Worm (Caenorhabditis elegans) whole organism, L4 larva: ENCODE results near the gene dyc-1.

ENCODE experiments used
- F10B5.3 ChIP-seq: sonication (generic microtip); optimal IDR thresholded peaks from 2 replicates; lab custom pipeline; 2016; ENCODE audit warnings: mild to moderate bottlenecking, missing genetic modification characterization, missing compliant biosample characterization
- F37D6.2 ChIP-seq: sonication (generic microtip); optimal IDR thresholded peaks from 2 replicates; lab custom pipeline; 2016; ENCODE audit warnings: mild to moderate bottlenecking, missing genetic modification characterization, missing compliant biosample characterization
- R02D3.7 ChIP-seq: fragments of 150-350 bp; sonication (generic microtip); optimal IDR thresholded peaks from 3 replicates; lab custom pipeline; 2014; ENCODE audit warnings: missing biosample characterization, missing genetic modification characterization
- T20F7.1 ChIP-seq: fragments of 200-800 bp; sonication (Bioruptor generic); optimal IDR thresholded peaks from 2 replicates; lab custom pipeline; 2018; ENCODE audit warnings: mild to moderate bottlenecking, missing genetic modification characterization, missing compliant biosample characterization
- Y75B8A.6 ChIP-seq: fragments of 200-800 bp; sonication (Bioruptor generic); IDR thresholded peaks from 2 replicates; pipeline ENCODE4 v1.3.6; 2022; ENCODE audit warnings: missing genetic modification reagents, missing genetic modification characterization, missing compliant biosample characterization
- ZK546.5 ChIP-seq, 2 experiments: sonication (generic microtip); optimal IDR thresholded peaks; 2 replicates each; lab custom pipeline; 2017; ENCODE audit warnings: missing biosample characterization in 2 of 2, missing genetic modification characterization in 2 of 2
- aha-1 ChIP-seq: fragments of 150-350 bp; peaks from one replicate; lab custom pipeline; 2014; ENCODE audit warnings: missing biosample characterization, missing genetic modification characterization
- ama-1 ChIP-seq: fragments of 150-350 bp; optimal IDR thresholded peaks from 2 replicates; lab custom pipeline; 2014; ENCODE audit warnings: inconsistent platforms, mixed read lengths
- ceh-20 ChIP-seq: fragments of 200-800 bp; sonication (Bioruptor generic); IDR thresholded peaks from 2 replicates; pipeline ENCODE4 v1.3.6; 2022; ENCODE audit warnings: missing genetic modification reagents, missing genetic modification characterization, missing compliant biosample characterization
- ceh-28 ChIP-seq: fragments of 150-350 bp; optimal IDR thresholded peaks from 2 replicates; lab custom pipeline; 2014; ENCODE audit warnings: missing biosample characterization, missing genetic modification reagents, missing genetic modification characterization
- ceh-32 ChIP-seq: sonication (generic microtip); optimal IDR thresholded peaks from 2 replicates; lab custom pipeline; 2016; ENCODE audit warnings: mild to moderate bottlenecking, missing genetic modification characterization, missing compliant biosample characterization; ENCODE audit not compliant: poor library complexity
- cey-2 ChIP-seq: sonication (generic microtip); optimal IDR thresholded peaks from 3 replicates; lab custom pipeline; 2017; ENCODE audit warnings: missing genetic modification characterization, mild to moderate bottlenecking, missing compliant biosample characterization, antibody characterized with exemption, borderline replicate concordance; ENCODE audit not compliant: insufficient read depth
- daf-16 ChIP-seq, 3 experiments: sonication (generic microtip); optimal IDR thresholded peaks; 2 replicates each; lab custom pipeline; 2016 to 2017; ENCODE audit warnings: missing genetic modification characterization in 3 of 3, missing genetic modification reagents in 3 of 3, mild to moderate bottlenecking in 2 of 3, missing compliant biosample characterization in 2 of 3, missing biosample characterization in 1 of 3, moderate library complexity in 1 of 3
- dmd-6 ChIP-seq: fragments of 200-800 bp; sonication (Bioruptor generic); IDR thresholded peaks from 2 replicates; pipeline ENCODE4 v1.3.6; 2022; ENCODE audit warnings: missing genetic modification reagents, missing genetic modification characterization, missing compliant biosample characterization
- dmd-9 ChIP-seq: fragments of 200-800 bp; sonication (Bioruptor generic); IDR thresholded peaks from 2 replicates; pipeline ENCODE4 v1.3.6; 2022; ENCODE audit warnings: missing genetic modification reagents, missing genetic modification characterization, missing compliant biosample characterization
- dve-1 ChIP-seq: sonication (generic microtip); optimal IDR thresholded peaks from 2 replicates; lab custom pipeline; 2017; ENCODE audit warnings: antibody characterized with exemption, mild to moderate bottlenecking, missing genetic modification characterization, missing compliant biosample characterization; ENCODE audit not compliant: insufficient read depth
- gei-8 ChIP-seq: fragments of 200-800 bp; sonication (Bioruptor generic); optimal IDR thresholded peaks from 2 replicates; lab custom pipeline; 2018; ENCODE audit warnings: mild to moderate bottlenecking, missing genetic modification characterization, missing compliant biosample characterization
- hif-1 ChIP-seq, 2 experiments: sonication (generic microtip); optimal IDR thresholded peaks; 2 replicates each; lab custom pipeline; 2016 to 2017; ENCODE audit warnings: missing compliant biosample characterization in 2 of 2, missing genetic modification characterization in 2 of 2, missing genetic modification reagents in 2 of 2, missing genotype in 2 of 2, mild to moderate bottlenecking in 1 of 2
- hlh-11 ChIP-seq: fragments of 200-800 bp; sonication (Bioruptor generic); optimal IDR thresholded peaks from 2 replicates; lab custom pipeline; 2018; ENCODE audit warnings: mild to moderate bottlenecking, missing genetic modification characterization, missing compliant biosample characterization
- hlh-30 ChIP-seq: sonication (generic microtip); optimal IDR thresholded peaks from 2 replicates; lab custom pipeline; 2017; ENCODE audit warnings: antibody characterized with exemption, mild to moderate bottlenecking, missing genetic modification characterization, missing compliant biosample characterization; ENCODE audit not compliant: insufficient read depth
- hmg-1.1 ChIP-seq: fragments of 200-800 bp; sonication (Bioruptor generic); IDR thresholded peaks from 2 replicates; pipeline ENCODE4 v1.3.6; 2022; ENCODE audit warnings: missing genetic modification reagents, missing genetic modification characterization, missing compliant biosample characterization
- jun-1 ChIP-seq: fragments of 150-350 bp; optimal IDR thresholded peaks from 2 replicates; lab custom pipeline; 2014; ENCODE audit warnings: missing biosample characterization, missing genetic modification reagents, missing genetic modification characterization
- lin-13 ChIP-seq: fragments of 150-350 bp; optimal IDR thresholded peaks from 2 replicates; lab custom pipeline; 2014; ENCODE audit warnings: missing biosample characterization, missing genetic modification reagents, missing genetic modification characterization
- lsy-2 ChIP-seq, 2 experiments: fragments of 150-350 bp in 1 of 2; sonication (generic microtip) in 1 of 2; optimal IDR thresholded peaks; 2 replicates each; lab custom pipeline; 2014 to 2017; ENCODE audit warnings: missing biosample characterization in 2 of 2, missing genetic modification characterization in 2 of 2
- mdl-1 ChIP-seq, 2 experiments: fragments of 150-350 bp in 1 of 2; sonication (generic microtip) in 1 of 2; optimal IDR thresholded peaks; 2 replicates each; lab custom pipeline; 2014 to 2017; ENCODE audit warnings: missing biosample characterization in 2 of 2, missing genetic modification characterization in 2 of 2
- mdt-29 ChIP-seq: fragments of 200-800 bp; sonication (Bioruptor generic); IDR thresholded peaks from 2 replicates; pipeline ENCODE4 v1.3.6; 2022; ENCODE audit warnings: missing genetic modification reagents, missing genetic modification characterization, missing compliant biosample characterization
- mep-1 ChIP-seq: fragments of 150-350 bp; sonication (generic microtip); optimal IDR thresholded peaks from 3 replicates; lab custom pipeline; 2014; ENCODE audit warnings: missing biosample characterization, missing genetic modification characterization
- mes-2 ChIP-seq: sonication (generic microtip); optimal IDR thresholded peaks from 2 replicates; lab custom pipeline; 2016; ENCODE audit warnings: missing genotype, mild to moderate bottlenecking, missing genetic modification characterization, missing compliant biosample characterization; ENCODE audit not compliant: poor library complexity, severe bottlenecking
- mxl-2 ChIP-seq: fragments of 200-800 bp; sonication (Bioruptor generic); conservative IDR thresholded peaks from 2 replicates; pipeline ENCODE4 v1.3.6; 2022; ENCODE audit warnings: missing genetic modification reagents, missing genetic modification characterization, missing compliant biosample characterization
- mxl-3 ChIP-seq: fragments of 200-800 bp; sonication (Bioruptor generic); optimal IDR thresholded peaks from 2 replicates; lab custom pipeline; 2018; ENCODE audit warnings: mild to moderate bottlenecking, missing genetic modification characterization, missing compliant biosample characterization
- nhr-10 ChIP-seq: fragments of 150-350 bp; optimal IDR thresholded peaks from 2 replicates; lab custom pipeline; 2014; ENCODE audit warnings: missing biosample characterization, missing genetic modification characterization
- nhr-102 ChIP-seq: sonication (generic microtip); optimal IDR thresholded peaks from 2 replicates; lab custom pipeline; 2016; ENCODE audit warnings: mild to moderate bottlenecking, missing genetic modification characterization, moderate library complexity, missing compliant biosample characterization
- nhr-25 ChIP-seq: sonication (generic microtip); optimal IDR thresholded peaks from 2 replicates; lab custom pipeline; 2017; ENCODE audit warnings: missing genetic modification characterization, mild to moderate bottlenecking, missing compliant biosample characterization, antibody characterized with exemption, moderate library complexity, borderline replicate concordance; ENCODE audit not compliant: insufficient read depth
- nhr-28 ChIP-seq: fragments of 150-350 bp; optimal IDR thresholded peaks from 2 replicates; lab custom pipeline; 2014; ENCODE audit warnings: missing biosample characterization, missing genetic modification characterization
- nhr-42 ChIP-seq: fragments of 200-800 bp; sonication (Bioruptor generic); IDR thresholded peaks from 2 replicates; pipeline ENCODE4 v1.3.6; 2022; ENCODE audit warnings: missing genetic modification characterization, missing compliant biosample characterization
- nhr-48 ChIP-seq: sonication (generic microtip); optimal IDR thresholded peaks from 2 replicates; lab custom pipeline; 2016; ENCODE audit warnings: mild to moderate bottlenecking, missing genetic modification characterization, missing compliant biosample characterization
- nhr-6 ChIP-seq: fragments of 150-350 bp; optimal IDR thresholded peaks from 2 replicates; lab custom pipeline; 2014; ENCODE audit warnings: missing biosample characterization, missing genetic modification characterization
- nhr-76 ChIP-seq: fragments of 150-350 bp; optimal IDR thresholded peaks from 2 replicates; lab custom pipeline; 2014; ENCODE audit warnings: missing biosample characterization, missing genetic modification characterization
- nhr-77 ChIP-seq: fragments of 150-350 bp; optimal IDR thresholded peaks from 2 replicates; lab custom pipeline; 2014; ENCODE audit warnings: missing biosample characterization, missing genetic modification characterization
- pha-4 ChIP-seq, 2 experiments: fragments of 150-350 bp in 1 of 2; fragments of 200-800 bp in 1 of 2; sonication (Bioruptor generic) in 1 of 2; IDR thresholded peaks in 1 of 2; optimal IDR thresholded peaks in 1 of 2; 2 replicates each; pipeline versions ENCODE4 v1.3.6 to Lab custom; 2014 to 2022; ENCODE audit warnings: missing genetic modification characterization in 2 of 2, missing genetic modification reagents in 2 of 2, missing biosample characterization in 1 of 2, missing compliant biosample characterization in 1 of 2
- pqm-1 ChIP-seq: sonication (generic microtip); optimal IDR thresholded peaks from 2 replicates; lab custom pipeline; 2017; ENCODE audit warnings: missing biosample characterization, missing genetic modification characterization
- rbr-2 ChIP-seq: sonication (generic microtip); optimal IDR thresholded peaks from 2 replicates; lab custom pipeline; 2016; ENCODE audit warnings: missing genotype, missing genetic modification characterization, missing compliant biosample characterization
- spr-1 ChIP-seq: sonication (generic microtip); optimal IDR thresholded peaks from 2 replicates; lab custom pipeline; 2016; ENCODE audit warnings: mild to moderate bottlenecking, missing genetic modification characterization, missing compliant biosample characterization
- spr-3 ChIP-seq: fragments of 200-800 bp; sonication (Bioruptor generic); optimal IDR thresholded peaks from 2 replicates; lab custom pipeline; 2018; ENCODE audit warnings: mild to moderate bottlenecking, missing genetic modification characterization, missing compliant biosample characterization
- tag-97 ChIP-seq: fragments of 200-800 bp; sonication (Bioruptor generic); IDR thresholded peaks from 2 replicates; pipeline ENCODE4 v1.3.6; 2022; ENCODE audit warnings: missing genetic modification characterization, missing compliant biosample characterization
- unc-62 ChIP-seq, 3 experiments: fragments of 150-350 bp in 1 of 3; sonication (generic microtip); optimal IDR thresholded peaks in 2 of 3; peaks in 1 of 3; 1 replicate in 1 of 3; 2 replicates in 2 of 3; lab custom pipeline; 2014 to 2017; ENCODE audit warnings: missing biosample characterization in 3 of 3, missing genetic modification characterization in 3 of 3, missing genetic modification reagents in 3 of 3, missing genotype in 1 of 3
- vab-7 ChIP-seq: fragments of 200-800 bp; sonication (Bioruptor generic); IDR thresholded peaks from 2 replicates; pipeline ENCODE4 v1.3.6; 2022; ENCODE audit warnings: missing genetic modification reagents, missing genetic modification characterization, missing compliant biosample characterization
- ztf-11 ChIP-seq: fragments of 150-350 bp; optimal IDR thresholded peaks from 2 replicates; lab custom pipeline; 2014; ENCODE audit warnings: missing biosample characterization, missing genetic modification characterization

dyc-1 gene

ce11 chrX:14001494-14001974 lies 47.8 kb upstream of the dyc-1 start, which contains the start of gene cytb-5.1:
Gene cytb-5.1 (plus strand): TSS chrX:14001924.
- TF ChIP-seq nhr-48 (tag; lab: Kevin White, UChicago): peak; percentile 34
- TF ChIP-seq nhr-28: peak; percentile 94
- peak; percentile 80 for TF ChIP-seq hlh-11 (tag; lab: Kevin White, UChicago)
- peak; percentile 16 for TF ChIP-seq rbr-2 (tag; lab: Kevin White, UChicago)
- TF ChIP-seq mxl-3 (GFP tag; lab: Kevin White, UChicago): peak; percentile 18
- TF ChIP-seq mdl-1 (tag; optimal IDR thresholded peaks at IDR 0.05; lab: Kevin White, UChicago): peak in 1 of 2 experiments; percentile 75
- TF ChIP-seq nhr-25 (tag; lab: Kevin White, UChicago): peak; percentile 4
- no peak for TF ChIP-seq dmd-9 (GFP tag; lab: Robert Waterston, UW)
- TF ChIP-seq mdt-29 (GFP tag; lab: Robert Waterston, UW): no peak
- TF ChIP-seq hmg-1.1 (GFP tag; lab: Robert Waterston, UW): peak; percentile 54; the same call in 1 of the 2 replicates
- TF ChIP-seq nhr-6 (tag; lab: Kevin White, UChicago): peak; percentile 67
- no peak for TF ChIP-seq spr-1 (tag; lab: Kevin White, UChicago)
- no peak for TF ChIP-seq mxl-2 (GFP tag; lab: Robert Waterston, UW)
- TF ChIP-seq pha-4 (GFP tag; IDR thresholded peaks at IDR 0.05; lab: Robert Waterston, UW): peak; percentile 39; the same call in 1 of the 2 replicates
- peak; percentile 58 for TF ChIP-seq pha-4 (tag; optimal IDR thresholded peaks at IDR 0.05; lab: Kevin White, UChicago)
- TF ChIP-seq ceh-20 (GFP tag; lab: Robert Waterston, UW): no peak
- peak; percentile 39 for TF ChIP-seq aha-1 (tag; lab: Kevin White, UChicago)
- no peak for TF ChIP-seq ztf-11
- peak; percentile 36 for TF ChIP-seq nhr-77 (tag; lab: Kevin White, UChicago)
- no peak for TF ChIP-seq gei-8 (GFP tag; lab: Kevin White, UChicago)
- no peak for TF ChIP-seq ZK546.5 (tag; optimal IDR thresholded peaks at IDR 0.05; lab: Kevin White, UChicago)
- TF ChIP-seq nhr-42: no peak
- no peak for TF ChIP-seq ceh-28
- TF ChIP-seq tag-97 (GFP tag; lab: Robert Waterston, UW): no peak
- no peak for TF ChIP-seq cey-2 (tag; lab: Kevin White, UChicago)
- no peak for TF ChIP-seq T20F7.1 (GFP tag; lab: Kevin White, UChicago)
- TF ChIP-seq nhr-102 (tag; lab: Kevin White, UChicago): peak; percentile 84
- TF ChIP-seq lsy-2 (tag; optimal IDR thresholded peaks at IDR 0.05; lab: Kevin White, UChicago): peak; percentile 5 to 58
- TF ChIP-seq jun-1 (tag; lab: Kevin White, UChicago): no peak
- TF ChIP-seq hif-1 (tag; optimal IDR thresholded peaks at IDR 0.05; lab: Kevin White, UChicago): peak in 1 of 2 experiments; percentile 2
- TF ChIP-seq mep-1 (tag; lab: Kevin White, UChicago): peak; percentile 67
- peak; percentile 71 for TF ChIP-seq hlh-30 (tag; lab: Kevin White, UChicago)
- TF ChIP-seq nhr-76 (tag; lab: Kevin White, UChicago): no peak
- peak; percentile 30 for TF ChIP-seq mes-2 (tag; lab: Kevin White, UChicago)
- no peak for TF ChIP-seq nhr-10 (tag; lab: Kevin White, UChicago)
- peak; percentile 68 for TF ChIP-seq dve-1 (tag; lab: Kevin White, UChicago)
- TF ChIP-seq F37D6.2 (tag; lab: Kevin White, UChicago): no peak
- TF ChIP-seq vab-7 (GFP tag; lab: Robert Waterston, UW): no peak
- TF ChIP-seq spr-3: no peak
- no peak for TF ChIP-seq ceh-32 (tag; lab: Kevin White, UChicago)
- TF ChIP-seq dmd-6 (GFP tag; lab: Robert Waterston, UW): peak; percentile 58
- TF ChIP-seq ama-1 (lab: Kevin White, UChicago): no peak
- TF ChIP-seq daf-16 (GFP tag; optimal IDR thresholded peaks at IDR 0.05; lab: Kevin White, UChicago): peak in 1 of 2 experiments; percentile 7
- TF ChIP-seq daf-16 (tag; optimal IDR thresholded peaks at IDR 0.05; lab: Kevin White, UChicago): peak; percentile 86
- no peak for TF ChIP-seq F10B5.3 (tag; lab: Kevin White, UChicago)
- no peak for TF ChIP-seq lin-13
- peak; percentile 69 for TF ChIP-seq pqm-1 (tag; lab: Kevin White, UChicago)
- no peak for TF ChIP-seq R02D3.7 (tag; lab: Kevin White, UChicago)
- no peak for TF ChIP-seq Y75B8A.6 (GFP tag; lab: Robert Waterston, UW)
- TF ChIP-seq unc-62 (GFP tag; optimal IDR thresholded peaks at IDR 0.05 in 1 of 2; lab: Kevin White, UChicago): peak in 1 of 2 experiments; percentile 70
- no peak for TF ChIP-seq unc-62 (tag; optimal IDR thresholded peaks at IDR 0.05; lab: Kevin White, UChicago)
